Fruit fly (Drosophila melanogaster): ENCODE results near the gene jigr1.
A peak's percentile ranks its signal among the peaks of the same experiment; 100 is the strongest.

Gene jigr1

dm6 chr3R:25638381-25638780 is 738 bp downstream of the jigr1 start:
- TF ChIP-seq CG12155 (GFP tag; optimal IDR thresholded peaks at IDR 0.05), result no peak
- no peak for TF ChIP-seq dati (GFP tag; IDR thresholded peaks at IDR 0.05)
- no peak for TF ChIP-seq CG9797 (GFP tag; optimal IDR thresholded peaks at IDR 0.05)
- no peak for TF ChIP-seq Nf-YC (tag; optimal IDR thresholded peaks at IDR 0.05)
- no peak for TF ChIP-seq sug (tag; optimal IDR thresholded peaks at IDR 0.05)
- TF ChIP-seq Chrac-16 (GFP tag; optimal IDR thresholded peaks at IDR 0.05), result no peak
- no peak for TF ChIP-seq Ssrp (tag; optimal IDR thresholded peaks at IDR 0.05)
- no peak for TF ChIP-seq Drgx (GFP tag; IDR thresholded peaks at IDR 0.05)
- TF ChIP-seq Blimp-1 (GFP tag; optimal IDR thresholded peaks at IDR 0.05), result no peak
- no peak for TF ChIP-seq CHES-1-like (GFP tag; optimal IDR thresholded peaks at IDR 0.05)
- TF ChIP-seq CG7839 (tag; optimal IDR thresholded peaks at IDR 0.05), result no peak
- no peak for TF ChIP-seq trem (tag; optimal IDR thresholded peaks at IDR 0.05)
- no peak for TF ChIP-seq CG1233 (GFP tag; optimal IDR thresholded peaks at IDR 0.05)
- no peak for TF ChIP-seq CG15269 (tag; optimal IDR thresholded peaks at IDR 0.05)
- TF ChIP-seq CG1647 (GFP tag; optimal IDR thresholded peaks at IDR 0.05), result no peak
- TF ChIP-seq CG14965 (GFP tag; optimal IDR thresholded peaks at IDR 0.05; ENCODE audit: borderline replicate concordance), result no peak
- no peak for TF ChIP-seq CG10321 (GFP tag; IDR thresholded peaks at IDR 0.05)
- no peak for TF ChIP-seq CG1602 (GFP tag; optimal IDR thresholded peaks at IDR 0.05)

DNA sequence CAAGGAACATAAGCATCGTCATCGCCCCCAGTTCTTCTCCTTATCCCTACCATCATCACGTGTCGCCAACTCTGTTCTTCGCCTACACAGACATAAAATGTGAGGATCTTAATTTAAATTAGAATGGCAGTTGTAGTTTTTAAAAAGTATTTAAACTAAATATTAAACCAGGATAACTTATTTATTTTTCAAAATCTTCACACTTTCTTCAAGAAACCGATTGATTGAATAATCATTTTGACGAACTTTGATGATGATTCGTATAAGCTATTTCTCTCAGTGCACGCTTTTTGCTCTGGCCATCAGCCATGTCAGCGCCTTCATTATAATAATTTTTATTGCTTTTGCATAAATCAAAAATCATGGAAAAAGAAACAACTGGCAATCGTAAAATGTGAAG is 1.3 kb downstream of the jigr1 start:
- TF ChIP-seq CG17829 (tag; optimal IDR thresholded peaks at IDR 0.05), result no peak
- TF ChIP-seq Ptx1 (GFP tag; IDR thresholded peaks at IDR 0.05), result no peak
- peak; percentile 60 for TF ChIP-seq zf30C (GFP tag; optimal IDR thresholded peaks at IDR 0.05)
- no peak for TF ChIP-seq CG13287 (GFP tag; IDR thresholded peaks at IDR 0.05; ENCODE audit: partially characterized antibody)
- no peak for TF ChIP-seq Max (GFP tag; optimal IDR thresholded peaks at IDR 0.05)
- no peak for TF ChIP-seq CG11247 (GFP tag; IDR thresholded peaks at IDR 0.05)
- TF ChIP-seq gcm2 (GFP tag; optimal IDR thresholded peaks at IDR 0.05), result no peak
- TF ChIP-seq CG12744 (GFP tag; optimal IDR thresholded peaks at IDR 0.05), result no peak
- TF ChIP-seq Med (GFP tag), result peak; percentile 44
- no peak for TF ChIP-seq zfh2 (GFP tag; optimal IDR thresholded peaks at IDR 0.05)
- 0 out of 2 replicates have a peak, but pooled peaks have one; percentile 21 for TF ChIP-seq Xrp1 (GFP tag; IDR thresholded peaks at IDR 0.05)
- TF ChIP-seq sens (GFP tag), result peak; percentile 78
- TF ChIP-seq lbe (GFP tag; optimal IDR thresholded peaks at IDR 0.05), result peak; percentile 56
- TF ChIP-seq CG14965 (GFP tag; optimal IDR thresholded peaks at IDR 0.05; ENCODE audit: borderline replicate concordance), result no peak
- no peak for TF ChIP-seq CG18599 (GFP tag; optimal IDR thresholded peaks at IDR 0.05)
- TF ChIP-seq chinmo (GFP tag; IDR thresholded peaks at IDR 0.05; ENCODE audit: partially characterized antibody), result 0 out of 4 replicates have a peak, but pooled peaks have one; percentile 42
- no peak for TF ChIP-seq ind (GFP tag; optimal IDR thresholded peaks at IDR 0.05)
- TF ChIP-seq CG30403 (GFP tag; optimal IDR thresholded peaks at IDR 0.05), result no peak
- TF ChIP-seq CG30431 (GFP tag; optimal IDR thresholded peaks at IDR 0.05), result no peak
- peak; percentile 25 for TF ChIP-seq gem (tag; optimal IDR thresholded peaks at IDR 0.05)
- TF ChIP-seq dpn (GFP tag; optimal IDR thresholded peaks at IDR 0.05), result no peak
- no peak for TF ChIP-seq Camta (GFP tag; optimal IDR thresholded peaks at IDR 0.05)
- TF ChIP-seq CG10462 (GFP tag; optimal IDR thresholded peaks at IDR 0.05), result no peak
- TF ChIP-seq nom (GFP tag; optimal IDR thresholded peaks at IDR 0.05), result peak; percentile 2
- no peak for TF ChIP-seq CG11093 (GFP tag; IDR thresholded peaks at IDR 0.05)
- TF ChIP-seq salm (tag; optimal IDR thresholded peaks at IDR 0.05), result no peak
- TF ChIP-seq hth (optimal IDR thresholded peaks at IDR 0.05), result no peak
- TF ChIP-seq Dfd (GFP tag; optimal IDR thresholded peaks at IDR 0.05), result no peak
- TF ChIP-seq CG10979 (tag; optimal IDR thresholded peaks at IDR 0.05), result peak; percentile 0
- no peak for TF ChIP-seq HmgZ (tag; optimal IDR thresholded peaks at IDR 0.05)
- TF ChIP-seq chn (GFP tag; optimal IDR thresholded peaks at IDR 0.05), result no peak
